Worm (Caenorhabditis elegans) whole organism, L1 larva: Measurements from ENCODE around the gene twk-44.

Experiments used
- C04F5.9 ChIP-seq: sonication (generic microtip); optimal IDR thresholded peaks from 2 replicates; lab custom pipeline; 2016; ENCODE audit warnings: missing genetic modification characterization, missing compliant biosample characterization
- C16A3.4 ChIP-seq: fragments of 150-350 bp; optimal IDR thresholded peaks from 2 replicates; lab custom pipeline; 2014; ENCODE audit warnings: missing biosample characterization, missing genetic modification characterization
- C34B4.2 ChIP-seq: sonication (generic microtip); optimal IDR thresholded peaks from 2 replicates; lab custom pipeline; 2017; ENCODE audit warnings: mild to moderate bottlenecking, missing genetic modification characterization, missing compliant biosample characterization
- Y116A8C.19 ChIP-seq: sonication (generic microtip); optimal IDR thresholded peaks from 2 replicates; lab custom pipeline; 2016; ENCODE audit warnings: missing compliant biosample characterization, missing genetic modification characterization, borderline replicate concordance
- blmp-1 ChIP-seq: fragments of 150-350 bp; optimal IDR thresholded peaks from 2 replicates; lab custom pipeline; 2014; ENCODE audit warnings: missing biosample characterization, missing genetic modification characterization
- ceh-8 ChIP-seq: fragments of 200-800 bp; sonication (Bioruptor generic); optimal IDR thresholded peaks from 2 replicates; lab custom pipeline; 2018; ENCODE audit warnings: mild to moderate bottlenecking, missing genetic modification characterization, moderate library complexity, missing compliant biosample characterization
- ces-1 ChIP-seq: fragments of 150-350 bp; optimal IDR thresholded peaks from 2 replicates; lab custom pipeline; 2014; ENCODE audit warnings: missing biosample characterization, missing genetic modification reagents, missing genetic modification characterization
- dpl-1 ChIP-seq, 3 experiments: fragments of 150-350 bp in 2 of 3; sonication (generic microtip) in 1 of 3; optimal IDR thresholded peaks; 2 replicates each; lab custom pipeline; 2014 to 2017; ENCODE audit warnings: missing biosample characterization in 3 of 3, missing genetic modification characterization in 3 of 3, missing genetic modification reagents in 3 of 3
- efl-3 ChIP-seq: fragments of 200-800 bp; sonication (Bioruptor generic); optimal IDR thresholded peaks from 2 replicates; lab custom pipeline; 2018; ENCODE audit warnings: mild to moderate bottlenecking, missing genetic modification characterization, missing compliant biosample characterization
- egl-13 ChIP-seq: sonication (generic microtip); optimal IDR thresholded peaks from 2 replicates; lab custom pipeline; 2016; ENCODE audit warnings: missing genotype, missing genetic modification reagents, missing genetic modification characterization, missing compliant biosample characterization
- egl-27 ChIP-seq, 2 experiments: fragments of 150-350 bp in 1 of 2; sonication (generic microtip); optimal IDR thresholded peaks; 3 replicates each; lab custom pipeline; 2017 to 2018; ENCODE audit warnings: missing biosample characterization in 2 of 2, missing genetic modification characterization in 2 of 2, missing genetic modification reagents in 2 of 2
- elt-2 ChIP-seq: sonication (generic microtip); optimal IDR thresholded peaks from 2 replicates; lab custom pipeline; 2016; ENCODE audit warnings: missing genetic modification characterization, mild to moderate bottlenecking, inconsistent platforms, missing compliant biosample characterization, missing genetic modification reagents
- elt-3 ChIP-seq, 6 experiments: fragments of 150-350 bp in 1 of 6; sonication (generic microtip); optimal IDR thresholded peaks; 2 replicates each; lab custom pipeline; 2017 to 2018; ENCODE audit warnings: missing biosample characterization in 6 of 6, missing genetic modification characterization in 6 of 6, inconsistent platforms in 1 of 6
- ets-5 ChIP-seq: fragments of 200-800 bp; sonication (Bioruptor generic); IDR thresholded peaks from 2 replicates; pipeline ENCODE4 v1.3.6; 2022; ENCODE audit warnings: missing genetic modification characterization, missing compliant biosample characterization
- fkh-4 ChIP-seq: sonication (generic microtip); optimal IDR thresholded peaks from 2 replicates; lab custom pipeline; 2016; ENCODE audit warnings: missing compliant biosample characterization, missing genetic modification characterization, borderline replicate concordance
- fkh-8 ChIP-seq: sonication (generic microtip); optimal IDR thresholded peaks from 2 replicates; lab custom pipeline; 2016; ENCODE audit warnings: mild to moderate bottlenecking, missing genetic modification characterization, missing compliant biosample characterization
- grh-1 ChIP-seq: fragments of 200-800 bp; sonication (Bioruptor generic); IDR thresholded peaks from 2 replicates; pipeline ENCODE4 v1.3.6; 2022; ENCODE audit warnings: missing genetic modification reagents, missing genetic modification characterization, missing compliant biosample characterization
- hlh-4 ChIP-seq: sonication (generic microtip); optimal IDR thresholded peaks from 2 replicates; lab custom pipeline; 2016; ENCODE audit warnings: mild to moderate bottlenecking, missing genetic modification characterization, missing compliant biosample characterization
- hpl-2 ChIP-seq: fragments of 150-350 bp; optimal IDR thresholded peaks from 2 replicates; lab custom pipeline; 2014; ENCODE audit warnings: missing biosample characterization, missing genetic modification reagents, missing genetic modification characterization
- lin-13 ChIP-seq: fragments of 150-350 bp; optimal IDR thresholded peaks from 2 replicates; lab custom pipeline; 2014; ENCODE audit warnings: missing biosample characterization, missing genetic modification reagents, missing genetic modification characterization
- lin-14 ChIP-seq: fragments of 200-800 bp; sonication (Bioruptor generic); optimal IDR thresholded peaks from 2 replicates; lab custom pipeline; 2018; ENCODE audit warnings: mild to moderate bottlenecking, missing genetic modification characterization, moderate library complexity, missing compliant biosample characterization
- lin-15B ChIP-seq: fragments of 150-350 bp; sonication (generic microtip); optimal IDR thresholded peaks from 3 replicates; lab custom pipeline; 2014; ENCODE audit warnings: missing biosample characterization, missing genetic modification characterization
- lin-35 ChIP-seq, 2 experiments: fragments of 150-350 bp; optimal IDR thresholded peaks; 2 replicates each; lab custom pipeline; 2014; ENCODE audit warnings: missing biosample characterization in 2 of 2, missing genetic modification characterization in 2 of 2, missing genetic modification reagents in 2 of 2
- lin-39 ChIP-seq: fragments of 150-350 bp; optimal IDR thresholded peaks from 2 replicates; lab custom pipeline; 2014; ENCODE audit warnings: missing biosample characterization, missing genetic modification reagents, missing genetic modification characterization
- mab-9 ChIP-seq: fragments of 200-800 bp; sonication (Bioruptor generic); IDR thresholded peaks from 2 replicates; pipeline ENCODE4 v1.3.6; 2022; ENCODE audit warnings: missing genetic modification reagents, missing genetic modification characterization, missing compliant biosample characterization
- mdl-1 ChIP-seq, 2 experiments: fragments of 150-350 bp; optimal IDR thresholded peaks; 2 replicates each; lab custom pipeline; 2014 to 2017; ENCODE audit warnings: missing biosample characterization in 2 of 2, missing genetic modification characterization in 2 of 2, inconsistent platforms in 1 of 2
- mef-2 ChIP-seq: fragments of 150-350 bp; optimal IDR thresholded peaks from 2 replicates; lab custom pipeline; 2014; ENCODE audit warnings: missing biosample characterization, missing genetic modification characterization
- nhr-11 ChIP-seq: fragments of 150-350 bp; optimal IDR thresholded peaks from 2 replicates; lab custom pipeline; 2014; ENCODE audit warnings: missing biosample characterization, missing genetic modification characterization
- nhr-12 ChIP-seq: sonication (generic microtip); optimal IDR thresholded peaks from 2 replicates; lab custom pipeline; 2017; ENCODE audit warnings: missing biosample characterization, missing genetic modification characterization
- nhr-20 ChIP-seq: sonication (generic microtip); optimal IDR thresholded peaks from 2 replicates; lab custom pipeline; 2016; ENCODE audit warnings: mild to moderate bottlenecking, missing genetic modification characterization, missing compliant biosample characterization
- nhr-237 ChIP-seq: fragments of 150-350 bp; optimal IDR thresholded peaks from 2 replicates; lab custom pipeline; 2014; ENCODE audit warnings: missing biosample characterization, missing genetic modification characterization
- nhr-47 ChIP-seq: sonication (generic microtip); optimal IDR thresholded peaks from 2 replicates; lab custom pipeline; 2016; ENCODE audit warnings: mild to moderate bottlenecking, missing genetic modification characterization, moderate library complexity, missing compliant biosample characterization
- nhr-76 ChIP-seq: sonication (generic microtip); optimal IDR thresholded peaks from 2 replicates; lab custom pipeline; 2017; ENCODE audit warnings: missing biosample characterization, missing genetic modification characterization
- nhr-77 ChIP-seq: fragments of 150-350 bp; optimal IDR thresholded peaks from 2 replicates; lab custom pipeline; 2014; ENCODE audit warnings: missing biosample characterization, missing genetic modification characterization
- nhr-84 ChIP-seq: sonication (generic microtip); optimal IDR thresholded peaks from 2 replicates; lab custom pipeline; 2017; ENCODE audit warnings: missing biosample characterization, missing genetic modification characterization
- nhr-90 ChIP-seq: sonication (generic microtip); optimal IDR thresholded peaks from 2 replicates; lab custom pipeline; 2016; ENCODE audit warnings: mild to moderate bottlenecking, missing genetic modification characterization, missing compliant biosample characterization; ENCODE audit not compliant: poor library complexity
- pqm-1 ChIP-seq: sonication (generic microtip); optimal IDR thresholded peaks from 3 replicates; lab custom pipeline; 2017; ENCODE audit warnings: missing biosample characterization, missing genetic modification characterization
- rnt-1 ChIP-seq: sonication (generic microtip); optimal IDR thresholded peaks from 2 replicates; lab custom pipeline; 2016; ENCODE audit warnings: mild to moderate bottlenecking, missing genetic modification characterization, moderate library complexity, missing compliant biosample characterization
- skn-1 ChIP-seq: fragments of 150-350 bp; optimal IDR thresholded peaks from 2 replicates; lab custom pipeline; 2014; ENCODE audit warnings: missing biosample characterization, missing genetic modification characterization
- snpc-4 ChIP-seq: fragments of 150-350 bp; optimal IDR thresholded peaks from 2 replicates; lab custom pipeline; 2014; ENCODE audit warnings: missing biosample characterization, missing genetic modification characterization
- sox-4 ChIP-seq: sonication (generic microtip); optimal IDR thresholded peaks from 2 replicates; lab custom pipeline; 2016; ENCODE audit warnings: missing genetic modification characterization, missing compliant biosample characterization
- sup-37 ChIP-seq: fragments of 200-800 bp; sonication (Bioruptor generic); optimal IDR thresholded peaks from 2 replicates; lab custom pipeline; 2018; ENCODE audit warnings: mild to moderate bottlenecking, missing genetic modification characterization, missing compliant biosample characterization
- swsn-7 ChIP-seq: sonication (generic microtip); optimal IDR thresholded peaks from 2 replicates; lab custom pipeline; 2016; ENCODE audit warnings: missing genetic modification characterization, missing compliant biosample characterization
- tbx-2 ChIP-seq: sonication (generic microtip); optimal IDR thresholded peaks from 2 replicates; lab custom pipeline; 2016; ENCODE audit warnings: missing genetic modification characterization, missing compliant biosample characterization
- tlp-1 ChIP-seq: fragments of 150-350 bp; optimal IDR thresholded peaks from 2 replicates; lab custom pipeline; 2014; ENCODE audit warnings: missing biosample characterization, missing genetic modification characterization
- unc-130 ChIP-seq: fragments of 150-350 bp; optimal IDR thresholded peaks from 2 replicates; lab custom pipeline; 2017; ENCODE audit warnings: missing biosample characterization, missing genetic modification characterization, inconsistent platforms
- unc-30 ChIP-seq: sonication (generic microtip); optimal IDR thresholded peaks from 2 replicates; lab custom pipeline; 2017; ENCODE audit warnings: missing biosample characterization, missing genetic modification characterization
- unc-62 ChIP-seq: fragments of 150-350 bp; optimal IDR thresholded peaks from 2 replicates; lab custom pipeline; 2014; ENCODE audit warnings: missing biosample characterization, missing genetic modification reagents, missing genetic modification characterization
- unc-98 ChIP-seq: fragments of 200-800 bp; sonication (Bioruptor generic); IDR thresholded peaks from 2 replicates; pipeline ENCODE4 v1.3.6; 2022; ENCODE audit warnings: missing genetic modification characterization, missing compliant biosample characterization
- vab-15 ChIP-seq: sonication (generic microtip); optimal IDR thresholded peaks from 2 replicates; lab custom pipeline; 2017; ENCODE audit warnings: missing genotype, mild to moderate bottlenecking, missing genetic modification characterization, missing compliant biosample characterization
- xbp-1 ChIP-seq: sonication (generic microtip); optimal IDR thresholded peaks from 2 replicates; lab custom pipeline; 2016; ENCODE audit warnings: missing genetic modification characterization, missing compliant biosample characterization
- zag-1 ChIP-seq: fragments of 150-350 bp; optimal IDR thresholded peaks from 2 replicates; lab custom pipeline; 2014; ENCODE audit warnings: missing biosample characterization, missing genetic modification characterization
- ztf-11 ChIP-seq, 2 experiments: sonication (generic microtip); optimal IDR thresholded peaks; 2 replicates each; lab custom pipeline; 2016 to 2017; ENCODE audit warnings: missing genetic modification characterization in 2 of 2, missing biosample characterization in 1 of 2, missing compliant biosample characterization in 1 of 2
- ztf-4 ChIP-seq: fragments of 150-350 bp; optimal IDR thresholded peaks from 2 replicates; lab custom pipeline; 2014; ENCODE audit warnings: missing biosample characterization, missing genetic modification characterization

Gene twk-44

DNA sequence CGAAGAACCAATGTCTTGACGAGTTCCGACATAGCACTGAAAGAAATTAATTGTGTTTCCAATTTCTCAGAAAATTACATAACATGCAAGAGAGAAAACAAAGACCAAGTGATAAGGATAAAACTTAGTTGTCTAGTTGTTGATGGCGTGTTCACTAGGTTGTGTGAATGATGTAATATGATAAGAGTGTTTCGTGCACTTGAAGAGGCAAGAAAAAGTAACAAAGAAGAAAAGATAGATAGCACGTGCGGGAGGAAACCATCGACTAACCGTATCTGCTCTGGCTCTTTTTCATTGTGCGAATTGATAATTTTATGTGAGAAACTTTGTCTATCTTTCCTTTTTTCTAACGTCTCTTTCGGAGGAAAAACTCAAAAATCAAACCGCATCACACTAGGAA lies 34.7 kb upstream of the twk-44 start, which contains the start of gene sfxn-1.5:
sfxn-1.5 (minus strand) TSS at position 36 of the 400 bp plus-strand sequence.
- peak in 1 of 2 experiments; percentile 55 for TF ChIP-seq mdl-1 (tag; optimal IDR thresholded peaks at IDR 0.05; lab: Kevin White, UChicago)
- TF ChIP-seq ceh-8 (GFP tag; lab: Kevin White, UChicago) = no peak
- peak; percentile 69 for TF ChIP-seq nhr-20
- no peak for TF ChIP-seq fkh-4 (tag; lab: Kevin White, UChicago)
- no peak for TF ChIP-seq fkh-8 (tag; lab: Kevin White, UChicago)
- no peak for TF ChIP-seq grh-1 (GFP tag; lab: Robert Waterston, UW)
- no peak for TF ChIP-seq ztf-4 (tag; lab: Kevin White, UChicago)
- no peak for TF ChIP-seq sox-4 (tag; lab: Kevin White, UChicago)
- TF ChIP-seq unc-98 (GFP tag; lab: Robert Waterston, UW) = no peak
- TF ChIP-seq ets-5 (GFP tag; lab: Robert Waterston, UW) = no peak
- TF ChIP-seq ces-1 (GFP tag; lab: Kevin White, UChicago) = no peak
- TF ChIP-seq nhr-77 = no peak
- TF ChIP-seq lin-14 (GFP tag; lab: Kevin White, UChicago) = peak; percentile 43
- no peak for TF ChIP-seq zag-1 (tag; lab: Kevin White, UChicago)
- no peak for TF ChIP-seq mef-2 (tag; lab: Kevin White, UChicago)
- TF ChIP-seq egl-27 (tag; optimal IDR thresholded peaks at IDR 0.05; lab: Kevin White, UChicago) = no peak
- TF ChIP-seq nhr-76 (tag; lab: Kevin White, UChicago) = no peak
- no peak for TF ChIP-seq nhr-237 (tag; lab: Kevin White, UChicago)
- no peak for TF ChIP-seq unc-62 (GFP tag; lab: Kevin White, UChicago)
- no peak for TF ChIP-seq nhr-12 (tag; lab: Kevin White, UChicago)
- TF ChIP-seq lin-39 (tag; lab: Kevin White, UChicago) = no peak
- TF ChIP-seq tbx-2 = no peak
- no peak for TF ChIP-seq snpc-4 (tag; lab: Kevin White, UChicago)
- TF ChIP-seq unc-30 = no peak
- peak; percentile 37 for TF ChIP-seq blmp-1 (tag; lab: Kevin White, UChicago)
- TF ChIP-seq nhr-90 = peak; percentile 38
- no peak for TF ChIP-seq unc-130 (tag; lab: Kevin White, UChicago)
- no peak for TF ChIP-seq nhr-11 (tag; lab: Kevin White, UChicago)
- no peak for TF ChIP-seq swsn-7 (tag; lab: Kevin White, UChicago)
- TF ChIP-seq dpl-1 (GFP tag; optimal IDR thresholded peaks at IDR 0.05; lab: Kevin White, UChicago) = no peak
- no peak for TF ChIP-seq C16A3.4 (tag; lab: Kevin White, UChicago)
- TF ChIP-seq vab-15 (tag; lab: Kevin White, UChicago) = no peak
- TF ChIP-seq hlh-4 (tag; lab: Kevin White, UChicago) = no peak
- TF ChIP-seq skn-1 (tag; lab: Kevin White, UChicago) = no peak
- no peak for TF ChIP-seq tlp-1
- TF ChIP-seq hpl-2 (GFP tag; lab: Kevin White, UChicago) = peak; percentile 0
- no peak for TF ChIP-seq nhr-84 (tag; lab: Kevin White, UChicago)
- no peak for TF ChIP-seq rnt-1 (tag; lab: Kevin White, UChicago)
- TF ChIP-seq efl-3 (GFP tag; lab: Kevin White, UChicago) = no peak
- TF ChIP-seq mab-9 (GFP tag; lab: Robert Waterston, UW) = no peak
- no peak for TF ChIP-seq C04F5.9 (tag; lab: Kevin White, UChicago)
- no peak for TF ChIP-seq sup-37 (GFP tag; lab: Kevin White, UChicago)
- peak; percentile 94 for TF ChIP-seq elt-2 (tag; lab: Kevin White, UChicago)
- TF ChIP-seq egl-13 (tag; lab: Kevin White, UChicago) = no peak
- no peak for TF ChIP-seq Y116A8C.19
- TF ChIP-seq pqm-1 = peak; percentile 75
- no peak for TF ChIP-seq xbp-1 (tag; lab: Kevin White, UChicago)
- no peak for TF ChIP-seq nhr-47 (tag; lab: Kevin White, UChicago)
- TF ChIP-seq elt-3 (tag; optimal IDR thresholded peaks at IDR 0.05; lab: Kevin White, UChicago) = peak; percentile 53 to 90 (median 68)
- TF ChIP-seq lin-13 = no peak
- no peak for TF ChIP-seq ztf-11 (tag; optimal IDR thresholded peaks at IDR 0.05; lab: Kevin White, UChicago)
- peak in 1 of 2 experiments; percentile 43 for TF ChIP-seq lin-35 (GFP tag; optimal IDR thresholded peaks at IDR 0.05; lab: Kevin White, UChicago)
- no peak for TF ChIP-seq C34B4.2 (tag; lab: Kevin White, UChicago)
- TF ChIP-seq lin-15B (tag; lab: Kevin White, UChicago) = no peak
